Worm (Caenorhabditis elegans): ENCODE results near the gene adm-2.

adm-2 gene

DNA sequence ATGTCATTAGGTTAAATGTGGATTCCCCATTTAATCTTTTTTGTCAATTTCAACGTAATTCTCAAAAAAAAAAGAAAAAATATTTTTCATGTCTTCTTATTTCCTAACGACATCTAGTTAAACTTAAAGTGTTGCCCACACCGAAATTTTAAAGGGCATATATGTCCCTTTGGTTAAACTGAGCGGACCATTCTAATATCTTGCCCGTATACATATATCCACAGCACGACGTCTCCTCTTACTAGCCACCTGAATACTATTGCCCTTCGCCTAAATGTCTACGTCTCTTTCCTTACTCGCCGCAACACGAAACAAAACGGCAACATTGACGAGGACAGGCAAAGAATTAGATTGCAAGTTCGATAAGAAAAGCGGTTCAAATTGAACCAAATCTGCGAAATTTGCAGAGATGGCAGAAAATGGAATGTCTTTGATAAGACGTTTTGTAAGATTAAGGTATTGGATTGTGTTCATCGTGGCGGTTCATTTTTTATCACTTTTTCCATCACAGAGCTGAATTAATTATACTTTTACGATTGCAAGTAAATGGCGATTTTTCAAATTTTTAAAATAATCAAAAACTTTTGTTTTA lies 13.0 kb downstream of the adm-2 start (continued):
- TF ChIP-seq fos-1 (tag; optimal IDR thresholded peaks at IDR 0.05) (peak; percentile 96), T20F7.1 (GFP tag; optimal IDR thresholded peaks at IDR 0.05) (peak; percentile 94), zfp-3 (GFP tag; conservative IDR thresholded peaks at IDR 0.05) (peak; percentile 97), F44E2.7 (GFP tag; IDR thresholded peaks at IDR 0.05) (no peak), lin-15B (tag; optimal IDR thresholded peaks at IDR 0.05) (peak; percentile 56), nhr-76 (tag; optimal IDR thresholded peaks at IDR 0.05) (peak; percentile 85), dpl-1 (GFP tag; optimal IDR thresholded peaks at IDR 0.05) (peak; percentile 77), php-3 (GFP tag; IDR thresholded peaks at IDR 0.05) (peak; percentile 98), dve-1 (tag; optimal IDR thresholded peaks at IDR 0.05; ENCODE audit: insufficient read depth) (peak; percentile 100), lin-39 (tag; optimal IDR thresholded peaks at IDR 0.05) (peak; percentile 99), nhr-28 (tag; optimal IDR thresholded peaks at IDR 0.05) (peak; percentile 94), egl-27 (tag; optimal IDR thresholded peaks at IDR 0.05) (peak; percentile 86), fkh-10 (GFP tag; optimal IDR thresholded peaks at IDR 0.05) (peak; percentile 99), zip-2 (tag; optimal IDR thresholded peaks at IDR 0.05) (peak; percentile 98), egl-43 (GFP tag; IDR thresholded peaks at IDR 0.05) (peak; percentile 98), sdz-12 (GFP tag; optimal IDR thresholded peaks at IDR 0.05) (peak; percentile 72), daf-8 (GFP tag; IDR thresholded peaks at IDR 0.05) (peak; percentile 89; the same call in 1 of the 2 replicates), vab-7 (GFP tag; IDR thresholded peaks at IDR 0.05) (peak; percentile 98), ZK337.2 (GFP tag; IDR thresholded peaks at IDR 0.05) (peak; percentile 89), daf-16 (GFP tag; optimal IDR thresholded peaks at IDR 0.05) (peak; percentile 97 to 99), daf-16 (tag; optimal IDR thresholded peaks at IDR 0.05) (peak; percentile 94), mes-2 (tag; optimal IDR thresholded peaks at IDR 0.05; ENCODE audit: poor library complexity, severe bottlenecking) (peak; percentile 98)

DNA sequence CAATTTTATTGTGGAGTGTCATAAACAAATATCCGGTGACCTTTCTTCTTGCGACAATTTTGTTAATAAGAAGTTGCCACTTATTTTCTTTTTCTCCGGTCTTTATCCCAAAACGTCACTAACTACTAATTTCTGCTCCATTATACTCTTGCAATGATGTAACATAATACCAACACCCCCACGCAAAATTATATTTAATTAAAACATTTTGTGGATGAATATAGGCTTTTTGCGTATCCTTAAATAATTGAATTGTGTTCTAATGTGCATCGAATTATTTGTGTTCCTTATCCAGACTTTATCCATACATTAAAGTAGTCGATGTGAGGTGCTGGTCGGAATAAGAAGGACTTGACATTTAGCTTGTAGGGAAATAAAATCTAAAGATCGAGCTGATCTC lies 15.2 kb downstream of the adm-2 start:
- TF ChIP-seq unc-130 (GFP tag; optimal IDR thresholded peaks at IDR 0.05): no peak
- TF ChIP-seq ceh-44 (GFP tag; IDR thresholded peaks at IDR 0.05): no peak
- TF ChIP-seq hmg-1.1 (GFP tag; IDR thresholded peaks at IDR 0.05): no peak
- TF ChIP-seq hif-1 (tag; optimal IDR thresholded peaks at IDR 0.05): no peak
- no peak for TF ChIP-seq madf-5 (GFP tag; IDR thresholded peaks at IDR 0.05)
- TF ChIP-seq nhr-28 (tag; optimal IDR thresholded peaks at IDR 0.05): no peak
- no peak for TF ChIP-seq daf-16 (GFP tag; optimal IDR thresholded peaks at IDR 0.05)
- TF ChIP-seq daf-16 (tag; optimal IDR thresholded peaks at IDR 0.05): no peak
- TF ChIP-seq nhr-48 (tag; optimal IDR thresholded peaks at IDR 0.05): no peak

DNA sequence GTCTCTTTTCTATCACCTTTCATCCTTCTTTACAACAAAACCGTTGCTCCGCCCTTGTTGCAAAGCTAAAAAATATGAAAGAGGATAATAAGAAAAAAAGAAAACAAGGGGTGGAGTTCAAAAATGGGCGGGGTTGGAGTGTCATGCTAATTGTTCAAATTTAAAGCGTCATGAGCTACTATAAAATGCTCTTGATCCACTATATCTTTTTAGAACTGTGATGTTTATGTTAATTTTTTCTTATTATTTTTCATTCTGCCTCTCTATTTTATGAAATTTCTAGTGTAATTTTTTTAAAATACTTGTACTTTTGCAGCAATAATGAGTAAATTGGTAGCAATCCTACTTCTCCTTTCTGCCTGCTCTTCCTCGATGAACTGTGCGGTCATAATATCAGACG lies 18.9 kb downstream of the adm-2 start, which contains the start of gene K02D3.1:
Gene K02D3.1 (plus strand): TSS at position 301 of the 400 bp plus-strand sequence.
- TF ChIP-seq Y48G9A.11 (GFP tag; IDR thresholded peaks at IDR 0.05): no peak
- peak in 1 of 2 experiments; percentile 32 for TF ChIP-seq unc-62 (GFP tag; optimal IDR thresholded peaks at IDR 0.05 in 1 of 2)
- no peak for TF ChIP-seq unc-62 (tag; optimal IDR thresholded peaks at IDR 0.05)

DNA sequence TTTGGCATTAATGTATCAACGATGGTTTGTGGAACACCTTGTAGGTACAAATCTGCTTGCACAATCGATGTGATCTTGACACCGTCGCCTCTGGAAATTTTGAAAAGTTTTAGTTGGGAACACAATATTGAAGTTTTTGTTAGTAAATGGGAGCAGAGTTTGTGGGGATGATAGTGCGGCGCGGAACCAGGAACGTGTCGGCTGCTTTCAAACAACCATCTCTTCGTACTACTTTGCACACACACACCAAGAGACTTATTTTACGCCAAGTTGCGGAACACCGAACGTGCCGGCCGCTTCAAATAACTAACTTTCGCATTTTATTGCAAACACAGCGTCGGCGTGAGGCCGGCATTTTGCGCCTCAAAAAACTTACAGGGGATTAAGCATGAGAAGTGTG lies 21.3 kb downstream of the adm-2 start:
- TF ChIP-seq F37D6.2 (tag; optimal IDR thresholded peaks at IDR 0.05) (no peak), aha-1 (tag) (no peak), mxl-2 (GFP tag; conservative IDR thresholded peaks at IDR 0.05) (no peak), php-3 (GFP tag; IDR thresholded peaks at IDR 0.05) (no peak), lin-13 (GFP tag; optimal IDR thresholded peaks at IDR 0.05) (no peak), snpc-4 (tag; optimal IDR thresholded peaks at IDR 0.05) (no peak)
